Worm (Caenorhabditis elegans) whole organism, L1 larva: ENCODE results near the gene Y39A3A.3.

Experiments used
- C04F5.9 ChIP-seq: sonication (generic microtip); optimal IDR thresholded peaks from 2 replicates; lab custom pipeline; 2016; ENCODE audit warnings: missing genetic modification characterization, missing compliant biosample characterization
- C16A3.4 ChIP-seq: fragments of 150-350 bp; optimal IDR thresholded peaks from 2 replicates; lab custom pipeline; 2014; ENCODE audit warnings: missing biosample characterization, missing genetic modification characterization
- F16B12.6 ChIP-seq: fragments of 150-350 bp; optimal IDR thresholded peaks from 2 replicates; lab custom pipeline; 2014; ENCODE audit warnings: missing biosample characterization, missing genetic modification characterization
- Y116A8C.19 ChIP-seq: sonication (generic microtip); optimal IDR thresholded peaks from 2 replicates; lab custom pipeline; 2016; ENCODE audit warnings: missing compliant biosample characterization, missing genetic modification characterization, borderline replicate concordance
- aha-1 ChIP-seq: fragments of 150-350 bp; optimal IDR thresholded peaks from 2 replicates; lab custom pipeline; 2014; ENCODE audit warnings: missing biosample characterization, missing genetic modification characterization
- ceh-88 ChIP-seq: fragments of 200-800 bp; sonication (Bioruptor generic); IDR thresholded peaks from 2 replicates; pipeline ENCODE4 v1.3.6; 2022; ENCODE audit warnings: missing genetic modification characterization, missing compliant biosample characterization
- dpl-1 ChIP-seq, 3 experiments: fragments of 150-350 bp in 2 of 3; sonication (generic microtip) in 1 of 3; optimal IDR thresholded peaks; 2 replicates each; lab custom pipeline; 2014 to 2017; ENCODE audit warnings: missing biosample characterization in 3 of 3, missing genetic modification characterization in 3 of 3, missing genetic modification reagents in 3 of 3
- efl-1 ChIP-seq, 4 experiments: fragments of 150-350 bp; optimal IDR thresholded peaks in 3 of 4; peaks in 1 of 4; 1 replicate in 1 of 4; 2 replicates in 3 of 4; lab custom pipeline; 2014; ENCODE audit warnings: missing biosample characterization in 2 of 4, missing genetic modification characterization in 2 of 4, missing genetic modification reagents in 2 of 4
- efl-3 ChIP-seq: fragments of 200-800 bp; sonication (Bioruptor generic); optimal IDR thresholded peaks from 2 replicates; lab custom pipeline; 2018; ENCODE audit warnings: mild to moderate bottlenecking, missing genetic modification characterization, missing compliant biosample characterization
- egl-13 ChIP-seq: sonication (generic microtip); optimal IDR thresholded peaks from 2 replicates; lab custom pipeline; 2016; ENCODE audit warnings: missing genotype, missing genetic modification reagents, missing genetic modification characterization, missing compliant biosample characterization
- egl-27 ChIP-seq, 2 experiments: fragments of 150-350 bp in 1 of 2; sonication (generic microtip); optimal IDR thresholded peaks; 3 replicates each; lab custom pipeline; 2017 to 2018; ENCODE audit warnings: missing biosample characterization in 2 of 2, missing genetic modification characterization in 2 of 2, missing genetic modification reagents in 2 of 2
- elt-2 ChIP-seq: sonication (generic microtip); optimal IDR thresholded peaks from 2 replicates; lab custom pipeline; 2016; ENCODE audit warnings: missing genetic modification characterization, mild to moderate bottlenecking, inconsistent platforms, missing compliant biosample characterization, missing genetic modification reagents
- elt-3 ChIP-seq, 6 experiments: fragments of 150-350 bp in 1 of 6; sonication (generic microtip); optimal IDR thresholded peaks; 2 replicates each; lab custom pipeline; 2017 to 2018; ENCODE audit warnings: missing biosample characterization in 6 of 6, missing genetic modification characterization in 6 of 6, inconsistent platforms in 1 of 6
- ets-5 ChIP-seq: fragments of 200-800 bp; sonication (Bioruptor generic); IDR thresholded peaks from 2 replicates; pipeline ENCODE4 v1.3.6; 2022; ENCODE audit warnings: missing genetic modification characterization, missing compliant biosample characterization
- fkh-10 ChIP-seq: sonication (generic microtip); optimal IDR thresholded peaks from 2 replicates; lab custom pipeline; 2017; ENCODE audit warnings: missing biosample characterization, missing genetic modification reagents, missing genetic modification characterization
- hlh-17 ChIP-seq: fragments of 200-800 bp; sonication (Bioruptor generic); optimal IDR thresholded peaks from 2 replicates; lab custom pipeline; 2018; ENCODE audit warnings: missing genetic modification characterization, mild to moderate bottlenecking, missing compliant biosample characterization, moderate library complexity, borderline replicate concordance
- hlh-4 ChIP-seq: sonication (generic microtip); optimal IDR thresholded peaks from 2 replicates; lab custom pipeline; 2016; ENCODE audit warnings: mild to moderate bottlenecking, missing genetic modification characterization, missing compliant biosample characterization
- hpl-2 ChIP-seq: fragments of 150-350 bp; optimal IDR thresholded peaks from 2 replicates; lab custom pipeline; 2014; ENCODE audit warnings: missing biosample characterization, missing genetic modification reagents, missing genetic modification characterization
- isw-1 ChIP-seq: fragments of 200-800 bp; sonication (Bioruptor generic); IDR thresholded peaks from 2 replicates; pipeline ENCODE4 v1.3.6; 2022; ENCODE audit warnings: missing genetic modification characterization, missing compliant biosample characterization
- jun-1 ChIP-seq: fragments of 150-350 bp; optimal IDR thresholded peaks from 2 replicates; lab custom pipeline; 2014; ENCODE audit warnings: missing biosample characterization, missing genetic modification reagents, missing genetic modification characterization
- lin-15B ChIP-seq: fragments of 150-350 bp; sonication (generic microtip); optimal IDR thresholded peaks from 3 replicates; lab custom pipeline; 2014; ENCODE audit warnings: missing biosample characterization, missing genetic modification characterization
- mep-1 ChIP-seq: fragments of 150-350 bp; optimal IDR thresholded peaks from 2 replicates; lab custom pipeline; 2014; ENCODE audit warnings: missing biosample characterization, missing genetic modification characterization
- nhr-11 ChIP-seq: fragments of 150-350 bp; optimal IDR thresholded peaks from 2 replicates; lab custom pipeline; 2014; ENCODE audit warnings: missing biosample characterization, missing genetic modification characterization
- nhr-12 ChIP-seq: sonication (generic microtip); optimal IDR thresholded peaks from 2 replicates; lab custom pipeline; 2017; ENCODE audit warnings: missing biosample characterization, missing genetic modification characterization
- nhr-19 ChIP-seq: fragments of 200-800 bp; sonication (Bioruptor generic); conservative IDR thresholded peaks from 2 replicates; pipeline ENCODE4 v1.3.6; 2022; ENCODE audit warnings: missing genetic modification characterization, missing compliant biosample characterization
- nhr-28 ChIP-seq: fragments of 150-350 bp; optimal IDR thresholded peaks from 2 replicates; lab custom pipeline; 2014; ENCODE audit warnings: missing biosample characterization, missing genetic modification characterization
- nhr-47 ChIP-seq: sonication (generic microtip); optimal IDR thresholded peaks from 2 replicates; lab custom pipeline; 2016; ENCODE audit warnings: mild to moderate bottlenecking, missing genetic modification characterization, moderate library complexity, missing compliant biosample characterization
- nhr-71 ChIP-seq: sonication (generic microtip); optimal IDR thresholded peaks from 2 replicates; lab custom pipeline; 2016; ENCODE audit warnings: mild to moderate bottlenecking, missing genetic modification characterization, moderate library complexity, missing compliant biosample characterization
- nhr-76 ChIP-seq: sonication (generic microtip); optimal IDR thresholded peaks from 2 replicates; lab custom pipeline; 2017; ENCODE audit warnings: missing biosample characterization, missing genetic modification characterization
- nhr-77 ChIP-seq: fragments of 150-350 bp; optimal IDR thresholded peaks from 2 replicates; lab custom pipeline; 2014; ENCODE audit warnings: missing biosample characterization, missing genetic modification characterization
- nhr-85 ChIP-seq: sonication (generic microtip); peaks from one replicate; lab custom pipeline; 2016; ENCODE audit warnings: missing genetic modification characterization, inconsistent platforms, missing compliant biosample characterization
- pag-3 ChIP-seq: sonication (generic microtip); optimal IDR thresholded peaks from 2 replicates; lab custom pipeline; 2017; ENCODE audit warnings: missing genetic modification characterization, mild to moderate bottlenecking, missing compliant biosample characterization, antibody characterized with exemption, borderline replicate concordance; ENCODE audit not compliant: insufficient read depth
- rnt-1 ChIP-seq: sonication (generic microtip); optimal IDR thresholded peaks from 2 replicates; lab custom pipeline; 2016; ENCODE audit warnings: mild to moderate bottlenecking, missing genetic modification characterization, moderate library complexity, missing compliant biosample characterization
- skn-1 ChIP-seq: fragments of 150-350 bp; optimal IDR thresholded peaks from 2 replicates; lab custom pipeline; 2014; ENCODE audit warnings: missing biosample characterization, missing genetic modification characterization
- snu-23 ChIP-seq: sonication (generic microtip); optimal IDR thresholded peaks from 2 replicates; lab custom pipeline; 2016; ENCODE audit warnings: missing genetic modification characterization, missing compliant biosample characterization
- sox-4 ChIP-seq: sonication (generic microtip); optimal IDR thresholded peaks from 2 replicates; lab custom pipeline; 2016; ENCODE audit warnings: missing genetic modification characterization, missing compliant biosample characterization
- sup-37 ChIP-seq: fragments of 200-800 bp; sonication (Bioruptor generic); optimal IDR thresholded peaks from 2 replicates; lab custom pipeline; 2018; ENCODE audit warnings: mild to moderate bottlenecking, missing genetic modification characterization, missing compliant biosample characterization
- unc-130 ChIP-seq: fragments of 150-350 bp; optimal IDR thresholded peaks from 2 replicates; lab custom pipeline; 2017; ENCODE audit warnings: missing biosample characterization, missing genetic modification characterization, inconsistent platforms
- unc-30 ChIP-seq: sonication (generic microtip); optimal IDR thresholded peaks from 2 replicates; lab custom pipeline; 2017; ENCODE audit warnings: missing biosample characterization, missing genetic modification characterization
- unc-98 ChIP-seq: fragments of 200-800 bp; sonication (Bioruptor generic); IDR thresholded peaks from 2 replicates; pipeline ENCODE4 v1.3.6; 2022; ENCODE audit warnings: missing genetic modification characterization, missing compliant biosample characterization
- vab-15 ChIP-seq: sonication (generic microtip); optimal IDR thresholded peaks from 2 replicates; lab custom pipeline; 2017; ENCODE audit warnings: missing genotype, mild to moderate bottlenecking, missing genetic modification characterization, missing compliant biosample characterization
- xbp-1 ChIP-seq: sonication (generic microtip); optimal IDR thresholded peaks from 2 replicates; lab custom pipeline; 2016; ENCODE audit warnings: missing genetic modification characterization, missing compliant biosample characterization
- zag-1 ChIP-seq: fragments of 150-350 bp; optimal IDR thresholded peaks from 2 replicates; lab custom pipeline; 2014; ENCODE audit warnings: missing biosample characterization, missing genetic modification characterization
- zip-4 ChIP-seq: fragments of 200-800 bp; sonication (Bioruptor generic); optimal IDR thresholded peaks from 2 replicates; lab custom pipeline; 2018; ENCODE audit warnings: mild to moderate bottlenecking, missing genetic modification characterization, moderate library complexity, missing compliant biosample characterization
- ztf-11 ChIP-seq, 2 experiments: sonication (generic microtip); optimal IDR thresholded peaks; 2 replicates each; lab custom pipeline; 2016 to 2017; ENCODE audit warnings: missing genetic modification characterization in 2 of 2, missing biosample characterization in 1 of 2, missing compliant biosample characterization in 1 of 2
- ztf-4 ChIP-seq: fragments of 150-350 bp; optimal IDR thresholded peaks from 2 replicates; lab custom pipeline; 2014; ENCODE audit warnings: missing biosample characterization, missing genetic modification characterization

Y39A3A.3 gene

DNA sequence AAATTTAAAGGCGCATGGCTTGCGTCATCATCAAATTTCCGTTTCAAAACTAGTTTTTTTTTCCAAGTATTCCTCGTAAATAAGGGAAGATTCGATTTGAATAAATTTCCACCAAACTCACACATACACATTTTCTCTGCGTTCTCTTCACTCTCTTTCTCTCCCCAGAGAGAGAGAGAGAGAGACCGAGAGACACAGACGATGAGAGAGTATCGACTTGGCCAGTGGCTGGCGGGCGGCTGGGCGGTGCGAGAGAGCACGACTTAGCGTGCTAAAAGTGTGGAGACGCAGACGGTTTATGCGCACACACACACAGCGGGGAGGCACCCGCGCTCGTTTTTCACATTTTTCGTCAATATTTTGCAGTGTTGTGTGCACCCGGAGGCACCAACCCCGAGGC lies 32.7 kb upstream of the Y39A3A.3 start (continued):
- TF ChIP-seq pag-3 (no peak), ztf-4 (tag; lab: Kevin White, UChicago) (peak; percentile 32), hpl-2 (no peak), nhr-11 (tag; lab: Kevin White, UChicago) (peak; percentile 4), egl-13 (peak; percentile 79), lin-15B (peak; percentile 40), rnt-1 (tag; lab: Kevin White, UChicago) (no peak), fkh-10 (GFP tag; lab: Kevin White, UChicago) (peak; percentile 93), hlh-4 (tag; lab: Kevin White, UChicago) (no peak), egl-27 (tag; optimal IDR thresholded peaks at IDR 0.05; lab: Kevin White, UChicago) (peak in 1 of 2 experiments; percentile 53), aha-1 (tag; lab: Kevin White, UChicago) (no peak), nhr-19 (peak; percentile 67), nhr-12 (tag; lab: Kevin White, UChicago) (no peak), nhr-76 (tag; lab: Kevin White, UChicago) (no peak), C16A3.4 (tag; lab: Kevin White, UChicago) (peak; percentile 54), ztf-11 (tag; optimal IDR thresholded peaks at IDR 0.05; lab: Kevin White, UChicago) (peak in 1 of 2 experiments; percentile 54), vab-15 (tag; lab: Kevin White, UChicago) (no peak), dpl-1 (GFP tag; optimal IDR thresholded peaks at IDR 0.05; lab: Kevin White, UChicago) (peak; percentile 26 to 66 (median 58)), unc-130 (tag; lab: Kevin White, UChicago) (no peak), mep-1 (tag; lab: Kevin White, UChicago) (peak; percentile 73), C04F5.9 (tag; lab: Kevin White, UChicago) (no peak), isw-1 (peak; percentile 43), snu-23 (GFP tag; lab: Kevin White, UChicago) (peak; percentile 85), unc-30 (tag; lab: Kevin White, UChicago) (no peak), nhr-77 (no peak), nhr-28 (tag; lab: Kevin White, UChicago) (no peak), F16B12.6 (tag; lab: Kevin White, UChicago) (peak; percentile 61), nhr-71 (tag; lab: Kevin White, UChicago) (peak; percentile 92), sup-37 (GFP tag; lab: Kevin White, UChicago) (peak; percentile 43), nhr-47 (tag; lab: Kevin White, UChicago) (peak; percentile 89), zip-4 (GFP tag; lab: Kevin White, UChicago) (no peak), hlh-17 (GFP tag; lab: Kevin White, UChicago) (no peak), nhr-85 (peak; percentile 91), sox-4 (tag; lab: Kevin White, UChicago) (no peak), efl-3 (GFP tag; lab: Kevin White, UChicago) (no peak), ets-5 (GFP tag; lab: Robert Waterston, UW) (no peak), skn-1 (tag; lab: Kevin White, UChicago) (peak; percentile 49), ceh-88 (GFP tag; lab: Robert Waterston, UW) (no peak; the same call in 1 of the 2 replicates), Y116A8C.19 (tag; lab: Kevin White, UChicago) (no peak), unc-98 (GFP tag; lab: Robert Waterston, UW) (no peak), xbp-1 (tag; lab: Kevin White, UChicago) (peak; percentile 73)

ce11 chrIII:2099808-2100366 lies 31.7 kb upstream of the Y39A3A.3 start:
- TF ChIP-seq elt-3 (tag; optimal IDR thresholded peaks at IDR 0.05; lab: Kevin White, UChicago) (no peak), fkh-10 (GFP tag; lab: Kevin White, UChicago) (no peak), elt-2 (peak; percentile 19), jun-1 (tag; lab: Kevin White, UChicago) (peak; percentile 6), vab-15 (tag; lab: Kevin White, UChicago) (no peak), efl-1 (optimal IDR thresholded peaks at IDR 0.05; lab: Kevin White, UChicago) (no peak), efl-1 (GFP tag; optimal IDR thresholded peaks at IDR 0.05 in 1 of 2; lab: Kevin White, UChicago) (peak in 1 of 2 experiments; percentile 22), unc-130 (tag; lab: Kevin White, UChicago) (no peak), zag-1 (tag; lab: Kevin White, UChicago) (no peak)
